Fruit fly (Drosophila melanogaster): ENCODE results near the gene Plp.
A peak's percentile ranks its signal among the peaks of the same experiment; 100 is the strongest.

The Plp gene

DNA sequence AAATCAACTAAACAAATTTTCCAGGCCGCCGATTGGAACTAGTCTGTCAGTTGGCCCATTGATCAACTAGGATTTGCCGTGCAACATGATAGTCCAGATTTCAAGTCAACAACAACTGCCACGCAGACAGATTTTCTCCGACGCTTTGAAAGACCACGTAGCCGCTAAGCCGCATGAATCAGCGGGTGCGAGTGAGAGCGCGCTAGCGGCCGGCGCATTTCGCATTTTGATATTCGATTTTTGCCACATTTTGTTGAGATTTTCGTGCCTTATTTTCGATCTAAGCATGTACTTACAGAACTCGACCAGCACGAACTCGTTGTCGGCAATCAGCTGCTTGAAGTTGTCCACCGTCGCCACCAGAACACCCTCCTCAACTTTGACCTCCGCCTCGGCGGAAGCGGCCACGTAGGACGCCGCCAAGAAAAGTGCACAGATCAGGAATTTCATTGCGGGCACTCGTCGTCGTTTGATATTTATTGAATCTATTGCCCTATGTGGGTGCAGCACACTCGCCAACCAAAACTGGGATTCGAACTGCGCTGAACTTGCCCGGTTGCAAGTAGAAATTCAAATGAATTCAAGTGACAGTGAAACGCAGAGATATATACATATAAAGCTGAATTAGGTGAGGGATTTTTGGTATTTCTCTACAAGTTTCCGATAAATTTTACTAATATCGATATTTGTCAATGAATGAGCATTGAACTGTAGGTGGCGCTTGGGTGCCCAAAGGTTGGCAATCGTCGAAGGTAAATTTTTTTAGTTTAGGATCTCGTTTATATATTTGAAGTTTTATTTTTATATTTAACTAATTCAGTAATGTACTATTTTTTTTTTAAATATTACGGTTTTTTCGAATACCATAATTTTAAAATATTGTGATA is 47.7 kb upstream of the Plp start, which contains the start of gene Pdi (continued):
- TF ChIP-seq CG10267 (tag; optimal IDR thresholded peaks at IDR 0.05), result peak; percentile 64
- TF ChIP-seq Fer1 (GFP tag; optimal IDR thresholded peaks at IDR 0.05), result peak; percentile 29
- TF ChIP-seq Side (GFP tag; optimal IDR thresholded peaks at IDR 0.05), result peak; percentile 49
- TF ChIP-seq CG10321 (GFP tag; IDR thresholded peaks at IDR 0.05), result no peak
- TF ChIP-seq row (GFP tag; IDR thresholded peaks at IDR 0.05), result peak; percentile 40; the same call in 1 of the 3 replicates
- no peak for TF ChIP-seq CG2889 (GFP tag; IDR thresholded peaks at IDR 0.05)
- no peak for TF ChIP-seq lmd (GFP tag; IDR thresholded peaks at IDR 0.05)
- TF ChIP-seq CG3281 (GFP tag; optimal IDR thresholded peaks at IDR 0.05), result no peak
- TF ChIP-seq Drgx (GFP tag; IDR thresholded peaks at IDR 0.05), result no peak
- TF ChIP-seq CG11085 (GFP tag; IDR thresholded peaks at IDR 0.05), result no peak
- peak; percentile 64 for TF ChIP-seq hbn (GFP tag; IDR thresholded peaks at IDR 0.05; ENCODE audit: partially characterized antibody)
- TF ChIP-seq CG7963 (GFP tag; IDR thresholded peaks at IDR 0.05; ENCODE audit: partially characterized antibody), result no peak
- no peak for TF ChIP-seq grn (GFP tag; optimal IDR thresholded peaks at IDR 0.05)
- TF ChIP-seq pfk (GFP tag; optimal IDR thresholded peaks at IDR 0.05), result peak; percentile 64
- TF ChIP-seq CG31365 (tag; optimal IDR thresholded peaks at IDR 0.05), result peak; percentile 13
- peak; percentile 31 for TF ChIP-seq CG17385 (GFP tag; optimal IDR thresholded peaks at IDR 0.05)
- no peak for TF ChIP-seq CG12071 (GFP tag; optimal IDR thresholded peaks at IDR 0.05)
- no peak for TF ChIP-seq cato (GFP tag; optimal IDR thresholded peaks at IDR 0.05; ENCODE audit: borderline replicate concordance)
- no peak for TF ChIP-seq CG12744 (GFP tag; optimal IDR thresholded peaks at IDR 0.05)
- TF ChIP-seq gcm2 (GFP tag; optimal IDR thresholded peaks at IDR 0.05), result peak; percentile 51
- peak; percentile 50 for TF ChIP-seq CG11504 (tag; optimal IDR thresholded peaks at IDR 0.05)
- TF ChIP-seq ERR (GFP tag; optimal IDR thresholded peaks at IDR 0.05), result no peak
- peak; percentile 31 for TF ChIP-seq Camta (GFP tag; optimal IDR thresholded peaks at IDR 0.05)
- no peak for TF ChIP-seq CG9876 (GFP tag; optimal IDR thresholded peaks at IDR 0.05)
- no peak for TF ChIP-seq az2 (GFP tag; optimal IDR thresholded peaks at IDR 0.05)
- no peak for TF ChIP-seq klu (GFP tag; IDR thresholded peaks at IDR 0.05)
- no peak for TF ChIP-seq kah (GFP tag; optimal IDR thresholded peaks at IDR 0.05)
- peak; percentile 65 for TF ChIP-seq Ets97D (GFP tag; optimal IDR thresholded peaks at IDR 0.05)
- TF ChIP-seq CG10654 (GFP tag; optimal IDR thresholded peaks at IDR 0.05), result no peak
- no peak for TF ChIP-seq Kr (GFP tag; optimal IDR thresholded peaks at IDR 0.05)
- TF ChIP-seq Hmr (GFP tag; optimal IDR thresholded peaks at IDR 0.05), result peak; percentile 53
- no peak for TF ChIP-seq otp (GFP tag; IDR thresholded peaks at IDR 0.05)
- TF ChIP-seq CG16779 (GFP tag; IDR thresholded peaks at IDR 0.05), result no peak
- TF ChIP-seq Dref (GFP tag; IDR thresholded peaks at IDR 0.05), result peak; percentile 96
- no peak for TF ChIP-seq CG10274 (GFP tag; optimal IDR thresholded peaks at IDR 0.05)
- peak; percentile 79 for TF ChIP-seq stwl (tag; optimal IDR thresholded peaks at IDR 0.05)
- TF ChIP-seq phol (tag; optimal IDR thresholded peaks at IDR 0.05), result peak; percentile 46
- no peak for TF ChIP-seq CG1529 (GFP tag; optimal IDR thresholded peaks at IDR 0.05)
- no peak for TF ChIP-seq Atf3 (GFP tag; optimal IDR thresholded peaks at IDR 0.05)
- TF ChIP-seq Mrtf (GFP tag; IDR thresholded peaks at IDR 0.05), result no peak
- peak; percentile 94 for TF ChIP-seq sens (GFP tag)
- TF ChIP-seq esg (GFP tag; conservative IDR thresholded peaks at IDR 0.05), result no peak
- TF ChIP-seq Bdp1 (GFP tag; optimal IDR thresholded peaks at IDR 0.05), result no peak
- peak in 1 of 2 experiments; percentile 50 for TF ChIP-seq Pdp1 (GFP tag; optimal IDR thresholded peaks at IDR 0.05)
- peak; percentile 17 for TF ChIP-seq abd-A (tag; optimal IDR thresholded peaks at IDR 0.05)
- peak in 1 of 3 experiments; percentile 90 for TF ChIP-seq Stat92E (GFP tag; optimal IDR thresholded peaks at IDR 0.05)
- peak; percentile 16 for TF ChIP-seq Hsf (GFP tag; optimal IDR thresholded peaks at IDR 0.05)
- TF ChIP-seq org-1 (GFP tag; optimal IDR thresholded peaks at IDR 0.05), result no peak
- no peak for TF ChIP-seq Poxn (GFP tag; IDR thresholded peaks at IDR 0.05)
- TF ChIP-seq CG8089 (GFP tag; optimal IDR thresholded peaks at IDR 0.05), result no peak

Data from whole organism, embryonic.